Fruit fly (Drosophila melanogaster) whole organism, embryonic: Measurements from ENCODE around the gene CG11723.
A peak's percentile ranks its signal among the peaks of the same experiment; 100 is the strongest.

Experiments
- Ada2b ChIP-seq: fragments of 200-800 bp; sonication (Bioruptor generic); IDR thresholded peaks from 2 replicates; pipeline ENCODE4 v1.3.6; 2022; ENCODE audit warnings: missing biosample characterization, missing genetic modification characterization
- B-H2 ChIP-seq: fragments of 200-800 bp; sonication (Bioruptor generic); optimal IDR thresholded peaks from 2 replicates; lab custom pipeline; 2018; ENCODE audit warnings: missing biosample characterization, mild to moderate bottlenecking, missing genetic modification characterization
- Bteb2 ChIP-seq: fragments of 200-800 bp; sonication (Bioruptor generic); optimal IDR thresholded peaks from 2 replicates; lab custom pipeline; 2016; ENCODE audit warnings: missing biosample characterization, missing genetic modification characterization
- CG10543 ChIP-seq: fragments of 200-800 bp; sonication (Bioruptor generic); optimal IDR thresholded peaks from 3 replicates; lab custom pipeline; 2017; ENCODE audit warnings: missing biosample characterization, mild to moderate bottlenecking, missing genetic modification characterization, moderate library complexity
- CG11504 ChIP-seq: fragments of 200-800 bp; sonication (Bioruptor generic); optimal IDR thresholded peaks from 3 replicates; lab custom pipeline; 2019; ENCODE audit warnings: missing biosample characterization, mild to moderate bottlenecking, missing genetic modification characterization, moderate library complexity
- CG13894 ChIP-seq: fragments of 200-800 bp; sonication (Bioruptor generic); optimal IDR thresholded peaks from 3 replicates; lab custom pipeline; 2018; ENCODE audit warnings: missing biosample characterization, mild to moderate bottlenecking, missing genetic modification characterization, moderate library complexity
- CG15514 ChIP-seq: fragments of 200-800 bp; sonication (Bioruptor generic); optimal IDR thresholded peaks from 3 replicates; lab custom pipeline; 2017; ENCODE audit warnings: missing biosample characterization, missing genetic modification characterization, mild to moderate bottlenecking, moderate library complexity, missing genetic modification reagents
- CG15601 ChIP-seq: fragments of 200-800 bp; sonication (Bioruptor generic); optimal IDR thresholded peaks from 3 replicates; lab custom pipeline; 2019; ENCODE audit warnings: missing biosample characterization, mild to moderate bottlenecking, missing genetic modification characterization, moderate library complexity
- CG17568 ChIP-seq: fragments of 200-800 bp; sonication (Bioruptor generic); optimal IDR thresholded peaks from 2 replicates; lab custom pipeline; 2018; ENCODE audit warnings: missing biosample characterization, mild to moderate bottlenecking, missing genetic modification characterization, moderate library complexity
- CG18262 ChIP-seq: fragments of 200-800 bp; optimal IDR thresholded peaks from 3 replicates; lab custom pipeline; 2019; ENCODE audit warnings: missing biosample characterization, mild to moderate bottlenecking, missing genetic modification characterization, moderate library complexity
- CG32767 ChIP-seq: fragments of 200-800 bp; sonication (Bioruptor generic); IDR thresholded peaks from 2 replicates; pipeline ENCODE4 v1.3.6; 2022; ENCODE audit warnings: missing biosample characterization, missing genetic modification characterization
- CG33557 ChIP-seq: fragments of 200-800 bp; sonication (Bioruptor generic); optimal IDR thresholded peaks from 2 replicates; lab custom pipeline; 2019; ENCODE audit warnings: missing biosample characterization, mild to moderate bottlenecking, missing genetic modification characterization, moderate library complexity
- CG3407 ChIP-seq: fragments of 200-800 bp; sonication (Bioruptor generic); optimal IDR thresholded peaks from 2 replicates; lab custom pipeline; 2018; ENCODE audit warnings: missing biosample characterization, mild to moderate bottlenecking, missing genetic modification characterization
- CG4617 ChIP-seq: fragments of 200-800 bp; sonication (Bioruptor generic); optimal IDR thresholded peaks from 3 replicates; lab custom pipeline; 2016; ENCODE audit warnings: missing biosample characterization, missing genetic modification characterization, borderline replicate concordance
- CG4730 ChIP-seq: fragments of 200-800 bp; sonication (Bioruptor generic); IDR thresholded peaks from 2 replicates; pipeline ENCODE4 v1.3.6; 2022; ENCODE audit warnings: missing biosample characterization, missing genetic modification characterization
- CG6254 ChIP-seq: fragments of 200-800 bp; sonication (Bioruptor generic); optimal IDR thresholded peaks from 3 replicates; lab custom pipeline; 2017; ENCODE audit warnings: mild to moderate bottlenecking, missing biosample characterization, missing genetic modification reagents, missing genetic modification characterization
- CG6683 ChIP-seq: fragments of 200-800 bp; sonication (Bioruptor generic); optimal IDR thresholded peaks from 2 replicates; lab custom pipeline; 2017; ENCODE audit warnings: missing biosample characterization, mild to moderate bottlenecking, missing genetic modification characterization, missing genetic modification reagents
- CG6813 ChIP-seq: fragments of 200-800 bp; sonication (Bioruptor generic); optimal IDR thresholded peaks from 2 replicates; lab custom pipeline; 2017; ENCODE audit warnings: missing biosample characterization, missing genetic modification characterization, mild to moderate bottlenecking, moderate library complexity, missing genetic modification reagents
- CG6854 ChIP-seq: fragments of 200-800 bp; sonication (Bioruptor generic); optimal IDR thresholded peaks from 3 replicates; lab custom pipeline; 2017; ENCODE audit warnings: missing biosample characterization, mild to moderate bottlenecking, missing genetic modification characterization
- CG8924 ChIP-seq: fragments of 200-800 bp; optimal IDR thresholded peaks from 3 replicates; lab custom pipeline; 2019; ENCODE audit warnings: missing biosample characterization, mild to moderate bottlenecking, missing genetic modification characterization, moderate library complexity
- Lim3 ChIP-seq: fragments of 200-800 bp; sonication (Bioruptor generic); IDR thresholded peaks from 2 replicates; pipeline ENCODE4 v1.3.6; 2022; ENCODE audit warnings: missing biosample characterization, missing genetic modification characterization
- MTF-1 ChIP-seq: fragments of 200-800 bp; sonication (Bioruptor generic); optimal IDR thresholded peaks from 2 replicates; lab custom pipeline; 2018; ENCODE audit warnings: missing biosample characterization, mild to moderate bottlenecking, missing genetic modification characterization, borderline replicate concordance
- Myb ChIP-seq: fragments of 200-800 bp; sonication (Bioruptor generic); optimal IDR thresholded peaks from 2 replicates; lab custom pipeline; 2016; ENCODE audit warnings: missing biosample characterization, missing genetic modification characterization
- Nf-YB ChIP-seq: fragments of 200-800 bp; sonication (Bioruptor generic); optimal IDR thresholded peaks from 3 replicates; lab custom pipeline; 2019; ENCODE audit warnings: missing biosample characterization, mild to moderate bottlenecking, missing genetic modification characterization, moderate library complexity
- Oaz ChIP-seq: fragments of 200-800 bp; sonication (Bioruptor generic); IDR thresholded peaks from 2 replicates; pipeline ENCODE4 v1.3.6; 2022; ENCODE audit warnings: missing biosample characterization, missing genetic modification characterization
- bab2 ChIP-seq: fragments of 200-800 bp; sonication (Bioruptor generic); optimal IDR thresholded peaks from 2 replicates; lab custom pipeline; 2016; ENCODE audit warnings: missing biosample characterization, missing genetic modification characterization
- bbx ChIP-seq: fragments of 200-800 bp; sonication (Bioruptor generic); IDR thresholded peaks from 2 replicates; pipeline ENCODE4 v1.3.6; 2022; ENCODE audit warnings: missing biosample characterization, missing genetic modification characterization; ENCODE audit not compliant: partially characterized antibody
- chm ChIP-seq: fragments of 200-800 bp; sonication (Bioruptor generic); IDR thresholded peaks from 2 replicates; pipeline ENCODE4 v1.3.6; 2022; ENCODE audit warnings: missing biosample characterization, missing genetic modification characterization
- dmrt11E ChIP-seq: fragments of 200-800 bp; sonication (Bioruptor generic); optimal IDR thresholded peaks from 3 replicates; lab custom pipeline; 2018; ENCODE audit warnings: missing biosample characterization, mild to moderate bottlenecking, missing genetic modification characterization, moderate library complexity
- ems ChIP-seq: fragments of 200-800 bp; sonication (Bioruptor generic); optimal IDR thresholded peaks from 3 replicates; lab custom pipeline; 2016; ENCODE audit warnings: missing biosample characterization, missing genetic modification characterization
- esg ChIP-seq: fragments of 200-800 bp; sonication (Bioruptor generic); conservative IDR thresholded peaks from 2 replicates; pipeline ENCODE4 v1.3.6; 2022; ENCODE audit warnings: missing biosample characterization, missing genetic modification characterization
- eyg ChIP-seq: fragments of 200-800 bp; sonication (Bioruptor generic); optimal IDR thresholded peaks from 3 replicates; lab custom pipeline; 2016; ENCODE audit warnings: missing biosample characterization, missing genetic modification characterization
- gcm ChIP-seq: fragments of 200-800 bp; sonication (Bioruptor generic); optimal IDR thresholded peaks from 2 replicates; lab custom pipeline; 2019; ENCODE audit warnings: missing biosample characterization, mild to moderate bottlenecking, missing genetic modification characterization, moderate library complexity
- grau ChIP-seq: fragments of 200-800 bp; optimal IDR thresholded peaks from 3 replicates; lab custom pipeline; 2019; ENCODE audit warnings: missing biosample characterization, mild to moderate bottlenecking, missing genetic modification characterization, moderate library complexity
- ind ChIP-seq: fragments of 200-800 bp; sonication (Bioruptor generic); optimal IDR thresholded peaks from 3 replicates; lab custom pipeline; 2016; ENCODE audit warnings: missing biosample characterization, missing genetic modification characterization
- jigr1 ChIP-seq: fragments of 200-800 bp; sonication (Bioruptor generic); IDR thresholded peaks from 3 replicates; pipeline ENCODE4 v1.3.6; 2022; ENCODE audit warnings: missing biosample characterization, missing genetic modification characterization
- lola ChIP-seq, 3 experiments: fragments of >200 bp in 2 of 3; fragments of 200-800 bp in 1 of 3; sonication (Bioruptor generic) in 1 of 3; optimal IDR thresholded peaks; 2 replicates each; lab custom pipeline; 2017 to 2019; ENCODE audit warnings: missing biosample characterization in 3 of 3, missing genetic modification characterization in 3 of 3, mild to moderate bottlenecking in 1 of 3, moderate library complexity in 1 of 3
- nerfin-2 ChIP-seq: fragments of 200-800 bp; sonication (Bioruptor generic); IDR thresholded peaks from 2 replicates; pipeline ENCODE4 v1.3.6; 2022; ENCODE audit warnings: missing biosample characterization, missing genetic modification characterization; ENCODE audit not compliant: partially characterized antibody
- org-1 ChIP-seq: fragments of 200-800 bp; sonication (Bioruptor generic); optimal IDR thresholded peaks from 2 replicates; lab custom pipeline; 2017; ENCODE audit warnings: missing biosample characterization, missing genetic modification characterization
- ro ChIP-seq: fragments of 200-800 bp; sonication (Bioruptor generic); IDR thresholded peaks from 2 replicates; pipeline ENCODE4 v1.3.6; 2022; ENCODE audit warnings: missing biosample characterization, missing genetic modification characterization
- sens-2 ChIP-seq: fragments of 200-800 bp; sonication (Bioruptor generic); IDR thresholded peaks from 2 replicates; pipeline ENCODE4 v1.3.6; 2022; ENCODE audit warnings: missing biosample characterization, missing genetic modification characterization
- so ChIP-seq: fragments of 200-800 bp; sonication (Bioruptor generic); IDR thresholded peaks from 3 replicates; pipeline ENCODE4 v1.3.6; 2022; ENCODE audit warnings: missing biosample characterization, missing genetic modification characterization
- tin ChIP-seq: fragments of 200-800 bp; sonication (Bioruptor generic); optimal IDR thresholded peaks from 3 replicates; lab custom pipeline; 2016; ENCODE audit warnings: missing biosample characterization, missing genetic modification characterization
- twi ChIP-seq: fragments of 200-800 bp; optimal IDR thresholded peaks from 2 replicates; lab custom pipeline; 2019; ENCODE audit warnings: missing biosample characterization, mild to moderate bottlenecking, missing genetic modification characterization, moderate library complexity
- unc-4 ChIP-seq: fragments of 200-800 bp; sonication (Bioruptor generic); IDR thresholded peaks from 2 replicates; pipeline ENCODE4 v1.3.6; 2022; ENCODE audit warnings: missing biosample characterization, missing genetic modification characterization; ENCODE audit not compliant: partially characterized antibody
- unpg ChIP-seq: fragments of 200-800 bp; sonication (Bioruptor generic); optimal IDR thresholded peaks from 3 replicates; lab custom pipeline; 2018; ENCODE audit warnings: missing biosample characterization, mild to moderate bottlenecking, missing genetic modification characterization, moderate library complexity
- yki ChIP-seq: fragments of >200 bp; optimal IDR thresholded peaks from 3 replicates; lab custom pipeline; 2018
- zen2 ChIP-seq: fragments of 200-800 bp; sonication (Bioruptor generic); IDR thresholded peaks from 3 replicates; pipeline ENCODE4 v1.3.6; 2022; ENCODE audit warnings: missing biosample characterization, missing genetic modification characterization; ENCODE audit not compliant: partially characterized antibody

The CG11723 gene

DNA sequence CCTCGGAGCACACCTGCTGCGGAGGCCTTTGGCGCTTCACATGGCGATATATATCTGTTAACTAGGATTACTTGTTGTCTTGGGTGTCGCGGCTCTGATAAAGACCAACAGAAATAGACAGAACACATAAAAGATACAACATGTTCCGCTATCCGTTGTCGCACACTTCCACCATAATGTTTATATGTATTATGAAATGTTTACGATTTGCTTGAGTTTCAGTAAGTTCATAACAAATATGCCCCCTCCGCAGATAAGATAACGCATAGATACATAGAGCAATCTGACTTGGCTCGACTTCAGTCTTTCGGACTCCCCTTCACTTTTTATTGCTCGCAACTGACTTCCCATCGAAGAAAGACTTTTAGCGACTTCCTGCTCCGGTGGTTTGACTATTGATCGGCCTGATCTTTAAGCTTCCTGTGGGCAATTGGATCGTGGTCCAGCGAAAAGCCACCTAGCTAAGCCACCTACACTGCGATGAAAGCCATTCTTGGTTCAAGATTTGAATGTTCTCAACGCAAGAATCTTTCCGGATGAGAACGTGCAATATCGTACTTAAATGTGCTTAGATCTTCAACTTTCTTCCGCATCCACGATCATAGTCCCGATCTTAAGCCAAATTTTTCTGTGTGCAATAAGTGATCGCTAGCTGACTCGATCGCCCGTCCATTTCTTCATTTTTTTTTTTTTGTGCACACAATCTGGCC is 21.3 kb upstream of the CG11723 start (continued):
- TF ChIP-seq Myb, result no peak
- TF ChIP-seq Oaz (GFP tag; lab: Robert Waterston, UW), result no peak
- TF ChIP-seq CG4617, result no peak
- TF ChIP-seq Bteb2 (GFP tag; lab: Kevin White, UChicago), result no peak
- no peak for TF ChIP-seq ind (GFP tag; lab: Kevin White, UChicago)
- peak; percentile 13 for TF ChIP-seq Nf-YB (GFP tag; lab: Kevin White, UChicago)
- peak; percentile 24 for TF ChIP-seq CG10543 (GFP tag; lab: Kevin White, UChicago)
- TF ChIP-seq CG33557 (GFP tag; lab: Kevin White, UChicago), result peak; percentile 16
- TF ChIP-seq B-H2 (GFP tag; lab: Kevin White, UChicago), result peak; percentile 34
- TF ChIP-seq Ada2b (GFP tag; lab: Robert Waterston, UW), result no peak
- no peak for TF ChIP-seq esg (GFP tag; lab: Robert Waterston, UW)
- no peak for TF ChIP-seq jigr1 (GFP tag; lab: Robert Waterston, UW)
- TF ChIP-seq CG6683, result no peak
- peak; percentile 31; the same call in 1 of the 3 replicates for TF ChIP-seq so (GFP tag; lab: Robert Waterston, UW)
- no peak for TF ChIP-seq ems (GFP tag; lab: Kevin White, UChicago)
- no peak for TF ChIP-seq grau (tag; lab: Kevin White, UChicago)
- peak; percentile 7 for TF ChIP-seq CG11504 (tag; lab: Kevin White, UChicago)
- peak; percentile 41 for TF ChIP-seq CG15601
- peak; percentile 4 for TF ChIP-seq CG18262 (tag; lab: Kevin White, UChicago)
- TF ChIP-seq CG4730 (GFP tag; lab: Robert Waterston, UW), result no peak
- peak; percentile 10 for TF ChIP-seq dmrt11E (tag; lab: Kevin White, UChicago)
- peak; percentile 49 for TF ChIP-seq CG6254 (GFP tag; lab: Kevin White, UChicago)
- TF ChIP-seq CG6813 (GFP tag; lab: Kevin White, UChicago), result peak; percentile 70
- no peak for TF ChIP-seq CG6854 (GFP tag; lab: Kevin White, UChicago)
- no peak for TF ChIP-seq nerfin-2 (GFP tag; lab: Robert Waterston, UW)
- TF ChIP-seq bab2 (GFP tag; lab: Kevin White, UChicago), result no peak
- TF ChIP-seq yki, result no peak
- TF ChIP-seq unc-4 (GFP tag; lab: Robert Waterston, UW), result no peak
- TF ChIP-seq sens-2 (GFP tag; lab: Robert Waterston, UW), result 0 out of 2 replicates have a peak, but pooled peaks have one; percentile 26
- no peak for TF ChIP-seq bbx (GFP tag; lab: Robert Waterston, UW)
- no peak for TF ChIP-seq eyg (GFP tag; lab: Kevin White, UChicago)
- peak; percentile 20 for TF ChIP-seq CG3407 (GFP tag; lab: Kevin White, UChicago)
- TF ChIP-seq unpg (GFP tag; lab: Kevin White, UChicago), result peak; percentile 33
- TF ChIP-seq CG8924 (tag; lab: Kevin White, UChicago), result peak; percentile 34
- 0 out of 3 replicates have a peak, but pooled peaks have one; percentile 28 for TF ChIP-seq zen2 (GFP tag; lab: Robert Waterston, UW)
- no peak for TF ChIP-seq lola (GFP tag; optimal IDR thresholded peaks at IDR 0.05; lab: Kevin White, UChicago)
- TF ChIP-seq chm, result no peak
- TF ChIP-seq tin (GFP tag; lab: Kevin White, UChicago), result no peak
- TF ChIP-seq CG13894 (tag; lab: Kevin White, UChicago), result peak; percentile 40
- peak; percentile 45 for TF ChIP-seq gcm (GFP tag; lab: Kevin White, UChicago)
- TF ChIP-seq org-1 (GFP tag; lab: Kevin White, UChicago), result peak; percentile 22
- no peak for TF ChIP-seq ro (GFP tag; lab: Robert Waterston, UW)
- peak; percentile 74 for TF ChIP-seq CG17568
- TF ChIP-seq MTF-1, result peak; percentile 45
- peak; percentile 13 for TF ChIP-seq CG15514 (GFP tag; lab: Kevin White, UChicago)
- no peak for TF ChIP-seq twi
- 0 out of 2 replicates have a peak, but pooled peaks have one; percentile 6 for TF ChIP-seq Lim3 (GFP tag; lab: Robert Waterston, UW)
- TF ChIP-seq CG32767 (GFP tag; lab: Robert Waterston, UW), result no peak
